Worm (Caenorhabditis elegans) whole organism, L2 larva: ENCODE data around the gene F14D7.3.
"Not testable (repeated sequence)": the region's sequence is repeated elsewhere in the genome, so short reads cannot be mapped to it uniquely, and the experiment has no call there.

Experiments used
- aly-2 ChIP-seq: fragments of 150-350 bp; optimal IDR thresholded peaks from 2 replicates; lab custom pipeline; 2014; ENCODE audit warnings: missing biosample characterization, missing genetic modification characterization
- ama-1 ChIP-seq: fragments of 150-350 bp; optimal IDR thresholded peaks from 2 replicates; lab custom pipeline; 2018; ENCODE audit warnings: inconsistent platforms
- ceh-16 ChIP-seq: fragments of 150-350 bp; optimal IDR thresholded peaks from 2 replicates; lab custom pipeline; 2014; ENCODE audit warnings: missing biosample characterization, missing genetic modification characterization
- ceh-82 ChIP-seq: fragments of 150-350 bp; optimal IDR thresholded peaks from 2 replicates; lab custom pipeline; 2014; ENCODE audit warnings: missing biosample characterization, missing genetic modification characterization
- lin-13 ChIP-seq: fragments of 150-350 bp; optimal IDR thresholded peaks from 2 replicates; lab custom pipeline; 2014; ENCODE audit warnings: missing biosample characterization, missing genetic modification reagents, missing genetic modification characterization
- lsy-2 ChIP-seq, 2 experiments: fragments of 150-350 bp in 1 of 2; sonication (generic microtip) in 1 of 2; optimal IDR thresholded peaks; 2 replicates each; lab custom pipeline; 2014 to 2017; ENCODE audit warnings: missing biosample characterization in 2 of 2, missing genetic modification characterization in 2 of 2
- nhr-12 ChIP-seq: fragments of 150-350 bp; optimal IDR thresholded peaks from 2 replicates; lab custom pipeline; 2014; ENCODE audit warnings: missing biosample characterization, missing genetic modification characterization
- nhr-237 ChIP-seq: fragments of 150-350 bp; optimal IDR thresholded peaks from 2 replicates; lab custom pipeline; 2014; ENCODE audit warnings: missing biosample characterization, missing genetic modification characterization
- snpc-4 ChIP-seq: fragments of 150-350 bp; optimal IDR thresholded peaks from 2 replicates; lab custom pipeline; 2014; ENCODE audit warnings: missing biosample characterization, missing genetic modification characterization
- zag-1 ChIP-seq: fragments of 150-350 bp; optimal IDR thresholded peaks from 2 replicates; lab custom pipeline; 2014; ENCODE audit warnings: missing biosample characterization, missing genetic modification characterization

ce11 chrV:14309632-14310031, 13.0 kb downstream of the F14D7.3 start, which contains the start of gene F14D7.14:
- TF ChIP-seq ceh-16; aly-2 (tag; lab: Kevin White, UChicago); nhr-12; ceh-82 (tag; lab: Kevin White, UChicago); nhr-237 (tag; lab: Kevin White, UChicago); zag-1 (tag; lab: Kevin White, UChicago); snpc-4 (tag; lab: Kevin White, UChicago); lin-13; lsy-2 (tag; optimal IDR thresholded peaks at IDR 0.05; lab: Kevin White, UChicago); ama-1 (lab: Kevin White, UChicago): not testable (repeated sequence)
